Worm (Caenorhabditis elegans) whole organism, L1 larva: Measurements from ENCODE around the gene asp-7.
"Not testable (repeated sequence)": the region's sequence is repeated elsewhere in the genome, so short reads cannot be mapped to it uniquely, and the experiment has no call there.

ENCODE experiments used
- aly-2 ChIP-seq: fragments of 150-350 bp; optimal IDR thresholded peaks from 2 replicates; lab custom pipeline; 2014; ENCODE audit warnings: missing biosample characterization, missing genetic modification characterization
- ama-1 ChIP-seq: fragments of 150-350 bp; optimal IDR thresholded peaks from 2 replicates; lab custom pipeline; 2014
- ceh-82 ChIP-seq, 3 experiments: fragments of 150-350 bp in 1 of 3; sonication (generic microtip) in 2 of 3; optimal IDR thresholded peaks; 2 replicates each; lab custom pipeline; 2014 to 2017; ENCODE audit warnings: missing biosample characterization in 3 of 3, missing genetic modification characterization in 3 of 3
- fkh-10 ChIP-seq: sonication (generic microtip); optimal IDR thresholded peaks from 2 replicates; lab custom pipeline; 2017; ENCODE audit warnings: missing biosample characterization, missing genetic modification reagents, missing genetic modification characterization
- isw-1 ChIP-seq: fragments of 200-800 bp; sonication (Bioruptor generic); IDR thresholded peaks from 2 replicates; pipeline ENCODE4 v1.3.6; 2022; ENCODE audit warnings: missing genetic modification characterization, missing compliant biosample characterization
- mdl-1 ChIP-seq, 2 experiments: fragments of 150-350 bp; optimal IDR thresholded peaks; 2 replicates each; lab custom pipeline; 2014 to 2017; ENCODE audit warnings: missing biosample characterization in 2 of 2, missing genetic modification characterization in 2 of 2, inconsistent platforms in 1 of 2
- nhr-11 ChIP-seq: fragments of 150-350 bp; optimal IDR thresholded peaks from 2 replicates; lab custom pipeline; 2014; ENCODE audit warnings: missing biosample characterization, missing genetic modification characterization
- nhr-237 ChIP-seq: fragments of 150-350 bp; optimal IDR thresholded peaks from 2 replicates; lab custom pipeline; 2014; ENCODE audit warnings: missing biosample characterization, missing genetic modification characterization
- nhr-84 ChIP-seq: sonication (generic microtip); optimal IDR thresholded peaks from 2 replicates; lab custom pipeline; 2017; ENCODE audit warnings: missing biosample characterization, missing genetic modification characterization
- nhr-90 ChIP-seq: sonication (generic microtip); optimal IDR thresholded peaks from 2 replicates; lab custom pipeline; 2016; ENCODE audit warnings: mild to moderate bottlenecking, missing genetic modification characterization, missing compliant biosample characterization; ENCODE audit not compliant: poor library complexity
- pqm-1 ChIP-seq: sonication (generic microtip); optimal IDR thresholded peaks from 3 replicates; lab custom pipeline; 2017; ENCODE audit warnings: missing biosample characterization, missing genetic modification characterization
- unc-30 ChIP-seq: sonication (generic microtip); optimal IDR thresholded peaks from 2 replicates; lab custom pipeline; 2017; ENCODE audit warnings: missing biosample characterization, missing genetic modification characterization
- unc-62 ChIP-seq: fragments of 150-350 bp; optimal IDR thresholded peaks from 2 replicates; lab custom pipeline; 2014; ENCODE audit warnings: missing biosample characterization, missing genetic modification reagents, missing genetic modification characterization
- ztf-11 ChIP-seq, 2 experiments: sonication (generic microtip); optimal IDR thresholded peaks; 2 replicates each; lab custom pipeline; 2016 to 2017; ENCODE audit warnings: missing genetic modification characterization in 2 of 2, missing biosample characterization in 1 of 2, missing compliant biosample characterization in 1 of 2

DNA sequence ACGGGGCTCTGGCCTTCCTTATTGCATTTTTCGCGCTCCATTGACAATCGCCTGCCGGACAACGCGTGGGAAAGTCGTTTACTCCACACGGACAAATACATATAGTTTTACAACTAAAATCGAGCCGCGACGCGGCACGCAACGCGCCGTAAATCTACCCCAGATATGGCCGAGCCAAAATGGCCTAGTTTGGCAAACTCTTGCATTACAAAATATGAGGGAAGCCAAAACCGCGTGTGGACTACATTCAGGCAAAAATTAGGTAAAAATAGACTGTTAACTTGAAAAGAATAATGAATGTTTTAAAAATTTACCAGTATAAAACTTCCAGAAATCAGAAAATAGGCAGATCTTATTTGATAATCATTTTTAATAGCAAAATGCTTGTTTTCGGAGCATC lies 36.3 kb downstream of the asp-7 start, which contains the start of gene srt-16:
- TF ChIP-seq ztf-11 (tag; optimal IDR thresholded peaks at IDR 0.05; lab: Kevin White, UChicago); unc-62 (GFP tag; lab: Kevin White, UChicago); unc-30; ama-1 (lab: Kevin White, UChicago); aly-2; fkh-10 (GFP tag; lab: Kevin White, UChicago); nhr-11 (tag; lab: Kevin White, UChicago); isw-1 (GFP tag; lab: Robert Waterston, UW); nhr-90 (tag; lab: Kevin White, UChicago); mdl-1 (tag; optimal IDR thresholded peaks at IDR 0.05; lab: Kevin White, UChicago); nhr-237 (tag; lab: Kevin White, UChicago); nhr-84 (tag; lab: Kevin White, UChicago); pqm-1 (tag; lab: Kevin White, UChicago); ceh-82 (tag; optimal IDR thresholded peaks at IDR 0.05; lab: Kevin White, UChicago): not testable (repeated sequence)
